Fruit fly (Drosophila melanogaster) S2 (cell line): ENCODE measurements around the gene CG17732.

Experiments used
- CG8478 ChIP-seq: fragments of >200 bp; optimal IDR thresholded peaks from 2 replicates; lab custom pipeline; 2018
- CTCF ChIP-seq, 2 experiments: fragments of >200 bp; optimal IDR thresholded peaks; 2 replicates each; lab custom pipeline; 2018

DNA sequence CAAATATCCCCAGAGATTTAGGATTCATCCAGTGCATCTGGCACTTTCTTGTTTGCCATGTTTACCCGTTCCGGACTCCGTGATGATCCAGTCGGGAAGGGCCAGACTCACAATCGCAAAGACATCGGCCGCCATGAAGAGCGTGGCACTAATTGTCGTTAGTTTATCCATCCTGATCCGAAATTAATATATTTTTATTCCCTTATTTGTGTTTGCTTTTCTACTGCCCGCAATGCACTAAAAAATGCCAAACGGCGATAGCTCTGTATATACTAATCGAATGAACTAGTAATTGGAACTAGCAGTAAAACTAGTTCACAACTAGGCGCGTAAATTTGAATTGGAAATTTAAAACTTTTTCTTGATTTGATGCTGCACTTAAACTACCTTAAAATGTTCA is 1.9 kb upstream of the CG17732 start, which contains the start of gene CG14182:
- TF ChIP-seq CG8478 (lab: Kevin White, UChicago) (no peak), CTCF (optimal IDR thresholded peaks at IDR 0.05; lab: Kevin White, UChicago) (no peak)
